Worm (Caenorhabditis elegans): ENCODE data around the gene R13H4.5.
A peak's percentile ranks its signal among the peaks of the same experiment; 100 is the strongest.

Gene R13H4.5

DNA sequence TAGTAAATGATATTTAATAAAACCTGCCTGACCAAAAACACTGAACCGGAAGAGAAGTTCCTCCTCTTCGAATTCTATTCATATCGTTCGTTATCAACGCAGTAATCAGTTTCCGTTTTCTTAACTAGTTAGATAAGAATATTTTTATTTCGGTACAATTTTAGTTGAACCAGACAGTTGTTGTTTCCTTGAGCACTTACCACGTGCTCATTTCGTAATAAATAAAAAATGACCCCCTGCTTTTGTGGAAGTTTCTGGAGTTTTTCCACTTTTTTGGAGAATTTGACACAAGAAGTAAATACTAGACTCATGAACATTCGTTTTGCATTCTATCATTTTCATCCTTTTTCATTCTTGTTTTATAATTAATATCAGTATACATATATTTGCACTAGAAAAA lies 6.8 kb upstream of the R13H4.5 start:
- TF ChIP-seq cebp-1 (GFP tag; IDR thresholded peaks at IDR 0.05) (no peak), cebp-1 (tag; optimal IDR thresholded peaks at IDR 0.05) (peak; percentile 76), madf-6 (GFP tag; IDR thresholded peaks at IDR 0.05) (no peak), dpff-1 (tag; optimal IDR thresholded peaks at IDR 0.05) (no peak)

DNA sequence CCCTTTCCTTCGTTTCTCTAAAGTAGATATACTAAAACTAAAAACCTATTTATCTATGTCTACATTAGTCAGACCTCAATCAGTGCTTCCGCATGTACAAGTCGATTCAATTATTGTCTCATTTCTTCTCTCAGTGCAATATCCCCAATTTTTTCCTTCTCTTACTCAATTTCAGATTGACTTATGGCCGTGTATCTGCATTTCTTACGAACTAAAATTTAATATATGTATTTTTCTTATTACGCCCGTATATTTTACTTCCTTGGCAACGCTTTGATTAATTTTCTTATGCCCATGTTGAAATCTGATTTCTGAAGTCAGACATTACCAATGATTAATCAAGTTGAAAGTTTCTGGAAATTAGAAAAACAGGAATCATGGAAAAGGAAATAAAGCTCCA lies 5.6 kb upstream of the R13H4.5 start:
- TF ChIP-seq lin-54 (GFP tag; optimal IDR thresholded peaks at IDR 0.05), result no peak
- TF ChIP-seq nfya-1 (tag; optimal IDR thresholded peaks at IDR 0.05; ENCODE audit: borderline replicate concordance, insufficient read depth), result no peak
- no peak for TF ChIP-seq tbp1 (GFP tag; optimal IDR thresholded peaks at IDR 0.05)
- TF ChIP-seq nhr-80 (tag; optimal IDR thresholded peaks at IDR 0.05), result no peak
- TF ChIP-seq sea-2 (GFP tag; IDR thresholded peaks at IDR 0.05), result no peak
- TF ChIP-seq ekl-4 (GFP tag; IDR thresholded peaks at IDR 0.05), result no peak
- TF ChIP-seq hsf-1 (GFP tag; IDR thresholded peaks at IDR 0.05), result no peak
- no peak for TF ChIP-seq somi-1 (GFP tag; optimal IDR thresholded peaks at IDR 0.05)
- TF ChIP-seq egrh-3 (GFP tag; IDR thresholded peaks at IDR 0.05), result no peak
- TF ChIP-seq die-1 (tag; optimal IDR thresholded peaks at IDR 0.05), result no peak
- TF ChIP-seq unc-62 (GFP tag; optimal IDR thresholded peaks at IDR 0.05), result no peak
- no peak for TF ChIP-seq ceh-58 (GFP tag; IDR thresholded peaks at IDR 0.05)
- TF ChIP-seq ceh-100 (GFP tag; IDR thresholded peaks at IDR 0.05), result no peak
- no peak for TF ChIP-seq F33H1.4 (GFP tag; IDR thresholded peaks at IDR 0.05)
- no peak for TF ChIP-seq Y53G8AR.9 (GFP tag; conservative IDR thresholded peaks at IDR 0.05)
- TF ChIP-seq unc-130 (GFP tag; optimal IDR thresholded peaks at IDR 0.05), result no peak
- TF ChIP-seq ztf-25 (GFP tag; IDR thresholded peaks at IDR 0.05), result no peak
- TF ChIP-seq zfh-2 (GFP tag; conservative IDR thresholded peaks at IDR 0.05), result no peak
- no peak for TF ChIP-seq rcor-1 (GFP tag; IDR thresholded peaks at IDR 0.05)

DNA sequence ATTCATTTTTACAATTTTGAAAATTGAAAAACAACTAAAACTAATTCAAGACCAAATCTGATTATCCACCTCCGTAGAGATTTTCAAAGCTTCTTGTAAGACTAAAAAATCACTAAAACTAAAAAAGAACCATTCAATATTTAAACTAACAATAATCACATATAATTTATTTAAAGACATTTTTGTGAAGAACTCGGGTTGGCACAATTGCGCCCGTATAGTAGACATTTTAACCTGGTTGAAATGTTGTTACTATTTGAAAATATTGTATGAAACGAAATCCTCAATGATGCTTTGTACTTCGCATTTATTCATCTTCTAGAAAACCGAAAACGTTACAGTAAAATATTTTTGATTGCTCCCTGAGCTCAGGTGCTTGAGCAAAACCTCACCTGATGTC lies 4.5 kb upstream of the R13H4.5 start:
- no peak for TF ChIP-seq die-1 (tag; optimal IDR thresholded peaks at IDR 0.05)
- no peak for TF ChIP-seq nhr-90 (tag; optimal IDR thresholded peaks at IDR 0.05)
- no peak for TF ChIP-seq egl-18 (GFP tag; IDR thresholded peaks at IDR 0.05)

DNA sequence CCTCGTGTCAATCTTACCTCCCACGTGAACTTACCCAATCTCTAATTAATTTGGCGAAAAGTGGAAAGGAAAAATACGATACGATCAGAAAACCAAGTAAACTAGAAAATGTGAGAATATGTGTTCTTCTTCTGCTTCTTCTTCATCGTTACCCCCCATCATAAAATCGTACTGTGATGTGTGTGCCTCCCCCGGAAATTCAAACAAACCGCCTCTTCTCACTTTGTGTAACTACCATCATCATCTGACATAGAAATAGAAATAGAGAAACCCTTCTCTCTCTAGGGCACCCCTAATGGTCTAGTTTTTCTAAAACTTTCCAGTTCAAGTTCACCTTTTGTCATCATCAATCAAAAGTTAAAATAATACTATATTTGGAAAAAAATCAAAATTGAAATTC lies 2.7 kb upstream of the R13H4.5 start:
- TF ChIP-seq somi-1 (GFP tag; optimal IDR thresholded peaks at IDR 0.05) (no peak), lsy-27 (tag; optimal IDR thresholded peaks at IDR 0.05; ENCODE audit: borderline replicate concordance, insufficient read depth) (no peak), lin-40 (tag; optimal IDR thresholded peaks at IDR 0.05) (peak; percentile 17), tbp1 (GFP tag; optimal IDR thresholded peaks at IDR 0.05) (no peak), hmg-1.2 (GFP tag; IDR thresholded peaks at IDR 0.05) (no peak), ccch-3 (GFP tag; optimal IDR thresholded peaks at IDR 0.05) (no peak)

DNA sequence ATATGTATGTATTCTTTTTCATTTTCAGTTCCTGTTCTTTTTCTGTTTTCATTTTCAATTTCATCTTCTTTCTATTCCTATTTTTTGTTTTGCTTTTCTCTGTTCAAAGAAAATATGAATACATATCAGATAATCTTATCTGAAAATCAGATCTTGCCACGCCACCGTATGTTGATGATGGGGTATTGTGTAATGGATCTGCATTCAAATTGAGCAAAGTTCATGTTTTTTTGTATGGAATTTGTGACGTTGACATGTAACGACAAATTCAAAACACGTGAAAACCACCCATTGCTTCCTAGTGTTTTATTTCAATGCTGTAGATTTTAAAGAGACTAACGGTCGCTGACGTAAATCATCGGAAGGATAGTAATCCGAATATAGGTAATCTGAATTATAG lies 2.2 kb upstream of the R13H4.5 start:
- TF ChIP-seq snpc-3.4 (tag; optimal IDR thresholded peaks at IDR 0.05) (no peak), K11D2.4 (GFP tag; IDR thresholded peaks at IDR 0.05) (no peak), F23B12.7 (tag; optimal IDR thresholded peaks at IDR 0.05; ENCODE audit: insufficient read depth) (no peak), B0019.2 (GFP tag; conservative IDR thresholded peaks at IDR 0.05) (no peak), K12H6.12 (tag; optimal IDR thresholded peaks at IDR 0.05) (no peak), egl-18 (GFP tag; IDR thresholded peaks at IDR 0.05) (no peak)
